Fruit fly (Drosophila melanogaster): ENCODE results near the gene CG46519.
"Not testable (repeated sequence)": the region's sequence is repeated elsewhere in the genome, so short reads cannot be mapped to it uniquely, and the experiment has no call there.

DNA sequence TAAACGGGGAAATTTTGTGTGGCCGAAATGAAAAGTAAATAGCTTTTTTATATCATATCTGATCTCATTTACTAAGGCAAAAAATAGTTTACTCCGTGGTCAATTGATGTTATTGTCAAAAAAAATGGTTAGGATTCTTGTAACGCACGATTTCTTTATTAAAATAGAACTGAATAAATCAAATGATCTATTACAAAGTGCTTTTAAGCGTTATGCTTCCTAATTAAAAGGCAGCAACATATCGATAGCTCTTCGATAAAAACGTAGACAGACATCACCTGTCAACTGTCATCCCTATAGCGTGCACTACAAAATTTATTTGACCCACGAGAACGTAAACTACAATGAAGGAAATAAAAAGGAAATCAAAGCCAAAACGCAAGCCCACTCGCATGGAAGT lies 5.1 kb upstream of the CG46519 start, which contains the start of gene CG46518:
- not testable (repeated sequence) for TF ChIP-seq ttk, insv, h, psq, Sin3A (optimal IDR thresholded peaks at IDR 0.05)

Measured in Kc167 (cell line).